Worm (Caenorhabditis elegans): ENCODE data around the gene cpb-1.

Gene cpb-1

ce11 chrIII:9319641-9320040, 2.5 kb upstream of the cpb-1 start, which contains the start of gene C40H1.9:
C40H1.9 (plus strand) TSS chrIII:9319941.
- TF ChIP-seq nhr-28 (tag; optimal IDR thresholded peaks at IDR 0.05) = peak; percentile 10
- no peak for TF ChIP-seq hlh-11 (tag; optimal IDR thresholded peaks at IDR 0.05)
- TF ChIP-seq daf-16 (GFP tag; optimal IDR thresholded peaks at IDR 0.05) = no peak
- peak; percentile 52 for TF ChIP-seq daf-16 (tag; optimal IDR thresholded peaks at IDR 0.05)

ce11 chrIII:9324724-9325123, 2.6 kb downstream of the cpb-1 start, which contains the start of gene C40H1.7:
C40H1.7 (plus strand) TSS chrIII:9325024.
- TF ChIP-seq dmd-6 (GFP tag; IDR thresholded peaks at IDR 0.05) (peak; percentile 39; the same call in 1 of the 2 replicates), nhr-10 (tag; optimal IDR thresholded peaks at IDR 0.05) (no peak), daf-16 (GFP tag; optimal IDR thresholded peaks at IDR 0.05) (no peak), daf-16 (tag; optimal IDR thresholded peaks at IDR 0.05) (peak; percentile 4)

ce11 chrIII:9326528-9326927, 4.4 kb downstream of the cpb-1 start:
- TF ChIP-seq zfp-3 (GFP tag; conservative IDR thresholded peaks at IDR 0.05) (no peak), nhr-77 (tag; optimal IDR thresholded peaks at IDR 0.05) (peak; percentile 72), unc-62 (GFP tag; optimal IDR thresholded peaks at IDR 0.05 in 1 of 2) (peak; percentile 8 to 69), unc-62 (tag; optimal IDR thresholded peaks at IDR 0.05) (no peak), mdl-1 (tag; optimal IDR thresholded peaks at IDR 0.05) (peak in 1 of 2 experiments; percentile 63), ZK546.5 (tag; optimal IDR thresholded peaks at IDR 0.05) (no peak), mxl-3 (GFP tag; optimal IDR thresholded peaks at IDR 0.05) (peak; percentile 63), hlh-30 (tag; optimal IDR thresholded peaks at IDR 0.05; ENCODE audit: insufficient read depth) (peak; percentile 55), nhr-102 (tag; optimal IDR thresholded peaks at IDR 0.05) (peak; percentile 2), nhr-28 (tag; optimal IDR thresholded peaks at IDR 0.05) (peak; percentile 88), nhr-48 (tag; optimal IDR thresholded peaks at IDR 0.05) (peak; percentile 81), lin-1 (GFP tag; IDR thresholded peaks at IDR 0.05) (peak; percentile 74), attf-4 (tag; optimal IDR thresholded peaks at IDR 0.05) (no peak), php-3 (GFP tag; IDR thresholded peaks at IDR 0.05) (peak; percentile 75), dve-1 (tag; optimal IDR thresholded peaks at IDR 0.05; ENCODE audit: insufficient read depth) (peak; percentile 91), gei-8 (GFP tag; optimal IDR thresholded peaks at IDR 0.05) (peak; percentile 70), saeg-2 (GFP tag; IDR thresholded peaks at IDR 0.05) (peak; percentile 90), dpl-1 (GFP tag; optimal IDR thresholded peaks at IDR 0.05) (no peak), nhr-41 (GFP tag; IDR thresholded peaks at IDR 0.05) (peak; percentile 46; the same call in 1 of the 2 replicates), lin-38 (GFP tag; IDR thresholded peaks at IDR 0.05) (no peak), fos-1 (tag; optimal IDR thresholded peaks at IDR 0.05) (no peak), pqm-1 (tag; optimal IDR thresholded peaks at IDR 0.05) (peak; percentile 96), tra-1 (GFP tag; IDR thresholded peaks at IDR 0.05) (peak; percentile 75), dmd-6 (GFP tag; IDR thresholded peaks at IDR 0.05) (peak; percentile 97), daf-16 (GFP tag; optimal IDR thresholded peaks at IDR 0.05) (peak in 1 of 2 experiments; percentile 48), daf-16 (tag; optimal IDR thresholded peaks at IDR 0.05) (peak; percentile 69), hlh-11 (tag; optimal IDR thresholded peaks at IDR 0.05) (peak; percentile 92)

- TF ChIP-seq nhr-42 (GFP tag; IDR thresholded peaks at IDR 0.05) (no peak), aha-1 (tag) (peak; percentile 93)
Measured at ce11 chrIII:9327910-9328309, 5.8 kb downstream of the cpb-1 start.

- TF ChIP-seq mxl-2 (GFP tag; conservative IDR thresholded peaks at IDR 0.05) (no peak), nhr-11 (tag; optimal IDR thresholded peaks at IDR 0.05) (peak; percentile 51), unc-130 (GFP tag; optimal IDR thresholded peaks at IDR 0.05) (no peak), T20F7.1 (GFP tag; optimal IDR thresholded peaks at IDR 0.05) (no peak), ceh-28 (tag; optimal IDR thresholded peaks at IDR 0.05) (no peak), spr-3 (GFP tag; optimal IDR thresholded peaks at IDR 0.05) (no peak), unc-62 (GFP tag; optimal IDR thresholded peaks at IDR 0.05 in 1 of 2) (peak in 1 of 2 experiments; percentile 3), unc-62 (tag; optimal IDR thresholded peaks at IDR 0.05) (no peak), ceh-32 (tag; optimal IDR thresholded peaks at IDR 0.05; ENCODE audit: poor library complexity) (no peak), ces-1 (GFP tag; optimal IDR thresholded peaks at IDR 0.05) (no peak), skn-1 (tag; optimal IDR thresholded peaks at IDR 0.05) (no peak), unc-39 (tag; optimal IDR thresholded peaks at IDR 0.05) (no peak), gei-8 (GFP tag; optimal IDR thresholded peaks at IDR 0.05) (no peak), nhr-28 (tag; optimal IDR thresholded peaks at IDR 0.05) (no peak), duxl-1 (tag; optimal IDR thresholded peaks at IDR 0.05; ENCODE audit: poor library complexity) (no peak), lin-13 (GFP tag; optimal IDR thresholded peaks at IDR 0.05) (no peak), hif-1 (tag; optimal IDR thresholded peaks at IDR 0.05) (no peak), tra-1 (GFP tag; IDR thresholded peaks at IDR 0.05) (no peak), jun-1 (tag; optimal IDR thresholded peaks at IDR 0.05) (no peak), php-3 (GFP tag; IDR thresholded peaks at IDR 0.05) (no peak)
Measured at ce11 chrIII:9328732-9329131, 6.6 kb downstream of the cpb-1 start.

All from whole organism, L4 larva.